Worm (Caenorhabditis elegans) whole organism, L4 larva: ENCODE measurements around the gene C50E3.5.

Source experiments
- F26F4.8 ChIP-seq: fragments of 200-800 bp; sonication (Bioruptor generic); conservative IDR thresholded peaks from 2 replicates; pipeline ENCODE4 v1.3.6; 2022; ENCODE audit warnings: missing genetic modification characterization, missing compliant biosample characterization
- F44E2.7 ChIP-seq: fragments of 200-800 bp; sonication (Bioruptor generic); IDR thresholded peaks from 2 replicates; pipeline ENCODE4 v2.1.2; 2022; ENCODE audit warnings: missing genetic modification characterization, missing compliant biosample characterization
- T26A8.4 ChIP-seq: fragments of 200-800 bp; sonication (Bioruptor generic); IDR thresholded peaks from 2 replicates; pipeline ENCODE4 v1.3.6; 2022; ENCODE audit warnings: missing genetic modification characterization, missing compliant biosample characterization
- Y105C5A.15 ChIP-seq: fragments of 200-800 bp; sonication (Bioruptor generic); IDR thresholded peaks from 2 replicates; pipeline ENCODE4 v1.3.6; 2022; ENCODE audit warnings: missing genetic modification characterization, missing compliant biosample characterization
- ZK337.2 ChIP-seq: fragments of 200-800 bp; sonication (Bioruptor generic); IDR thresholded peaks from 2 replicates; pipeline ENCODE4 v1.3.6; 2022; ENCODE audit warnings: missing genetic modification reagents, missing genetic modification characterization, missing compliant biosample characterization
- aly-2 ChIP-seq: sonication (generic microtip); optimal IDR thresholded peaks from 2 replicates; lab custom pipeline; 2018; ENCODE audit warnings: missing biosample characterization, missing genetic modification characterization
- ama-1 ChIP-seq: fragments of 150-350 bp; optimal IDR thresholded peaks from 2 replicates; lab custom pipeline; 2014; ENCODE audit warnings: inconsistent platforms, mixed read lengths
- arid-1 ChIP-seq: fragments of 200-800 bp; sonication (Bioruptor generic); conservative IDR thresholded peaks from 2 replicates; pipeline ENCODE4 v1.3.6; 2022; ENCODE audit warnings: missing genetic modification reagents, missing genetic modification characterization, missing compliant biosample characterization
- ceh-20 ChIP-seq: fragments of 200-800 bp; sonication (Bioruptor generic); IDR thresholded peaks from 2 replicates; pipeline ENCODE4 v1.3.6; 2022; ENCODE audit warnings: missing genetic modification reagents, missing genetic modification characterization, missing compliant biosample characterization
- ceh-28 ChIP-seq: fragments of 150-350 bp; optimal IDR thresholded peaks from 2 replicates; lab custom pipeline; 2014; ENCODE audit warnings: missing biosample characterization, missing genetic modification reagents, missing genetic modification characterization
- ceh-44 ChIP-seq: fragments of 200-800 bp; sonication (Bioruptor generic); IDR thresholded peaks from 2 replicates; pipeline ENCODE4 v1.3.6; 2022; ENCODE audit warnings: missing genetic modification reagents, missing genetic modification characterization, missing compliant biosample characterization
- ceh-82 ChIP-seq: sonication (generic microtip); optimal IDR thresholded peaks from 2 replicates; lab custom pipeline; 2017; ENCODE audit warnings: missing biosample characterization, missing genetic modification characterization
- cey-2 ChIP-seq: sonication (generic microtip); optimal IDR thresholded peaks from 3 replicates; lab custom pipeline; 2017; ENCODE audit warnings: missing genetic modification characterization, mild to moderate bottlenecking, missing compliant biosample characterization, antibody characterized with exemption, borderline replicate concordance; ENCODE audit not compliant: insufficient read depth
- ctbp-1 ChIP-seq: fragments of 200-800 bp; sonication (Bioruptor generic); IDR thresholded peaks from 2 replicates; pipeline ENCODE4 v1.3.6; 2022; ENCODE audit warnings: missing genetic modification reagents, missing genetic modification characterization, missing compliant biosample characterization
- dmd-6 ChIP-seq: fragments of 200-800 bp; sonication (Bioruptor generic); IDR thresholded peaks from 2 replicates; pipeline ENCODE4 v1.3.6; 2022; ENCODE audit warnings: missing genetic modification reagents, missing genetic modification characterization, missing compliant biosample characterization
- duxl-1 ChIP-seq: sonication (generic microtip); optimal IDR thresholded peaks from 2 replicates; lab custom pipeline; 2016; ENCODE audit warnings: mild to moderate bottlenecking, missing genetic modification characterization, moderate library complexity, missing compliant biosample characterization; ENCODE audit not compliant: poor library complexity
- egl-27 ChIP-seq: sonication (generic microtip); optimal IDR thresholded peaks from 3 replicates; lab custom pipeline; 2017; ENCODE audit warnings: missing biosample characterization, missing genetic modification reagents, missing genetic modification characterization
- fos-1 ChIP-seq: fragments of 150-350 bp; optimal IDR thresholded peaks from 2 replicates; lab custom pipeline; 2014; ENCODE audit warnings: missing biosample characterization, missing genetic modification characterization
- hif-1 ChIP-seq, 2 experiments: sonication (generic microtip); optimal IDR thresholded peaks; 2 replicates each; lab custom pipeline; 2016 to 2017; ENCODE audit warnings: missing compliant biosample characterization in 2 of 2, missing genetic modification characterization in 2 of 2, missing genetic modification reagents in 2 of 2, missing genotype in 2 of 2, mild to moderate bottlenecking in 1 of 2
- hlh-11 ChIP-seq: fragments of 200-800 bp; sonication (Bioruptor generic); optimal IDR thresholded peaks from 2 replicates; lab custom pipeline; 2018; ENCODE audit warnings: mild to moderate bottlenecking, missing genetic modification characterization, missing compliant biosample characterization
- hlh-30 ChIP-seq: sonication (generic microtip); optimal IDR thresholded peaks from 2 replicates; lab custom pipeline; 2017; ENCODE audit warnings: antibody characterized with exemption, mild to moderate bottlenecking, missing genetic modification characterization, missing compliant biosample characterization; ENCODE audit not compliant: insufficient read depth
- jun-1 ChIP-seq: fragments of 150-350 bp; optimal IDR thresholded peaks from 2 replicates; lab custom pipeline; 2014; ENCODE audit warnings: missing biosample characterization, missing genetic modification reagents, missing genetic modification characterization
- lim-7 ChIP-seq: fragments of 200-800 bp; sonication (Bioruptor generic); IDR thresholded peaks from 2 replicates; pipeline ENCODE4 v1.3.6; 2022; ENCODE audit warnings: missing genetic modification characterization, missing compliant biosample characterization
- lin-39 ChIP-seq: fragments of 150-350 bp; optimal IDR thresholded peaks from 2 replicates; lab custom pipeline; 2014; ENCODE audit warnings: missing biosample characterization, missing genetic modification reagents, missing genetic modification characterization
- lir-3 ChIP-seq: sonication (generic microtip); optimal IDR thresholded peaks from 2 replicates; lab custom pipeline; 2016; ENCODE audit warnings: mild to moderate bottlenecking, missing genetic modification characterization, missing compliant biosample characterization
- lsy-2 ChIP-seq, 2 experiments: fragments of 150-350 bp in 1 of 2; sonication (generic microtip) in 1 of 2; optimal IDR thresholded peaks; 2 replicates each; lab custom pipeline; 2014 to 2017; ENCODE audit warnings: missing biosample characterization in 2 of 2, missing genetic modification characterization in 2 of 2
- madf-5 ChIP-seq, 2 experiments: fragments of 200-800 bp; sonication (Bioruptor generic); IDR thresholded peaks; 2 replicates each; pipeline ENCODE4 v1.3.6; 2022; ENCODE audit warnings: missing compliant biosample characterization in 2 of 2, missing genetic modification characterization in 2 of 2
- mdt-29 ChIP-seq: fragments of 200-800 bp; sonication (Bioruptor generic); IDR thresholded peaks from 2 replicates; pipeline ENCODE4 v1.3.6; 2022; ENCODE audit warnings: missing genetic modification reagents, missing genetic modification characterization, missing compliant biosample characterization
- mxl-2 ChIP-seq: fragments of 200-800 bp; sonication (Bioruptor generic); conservative IDR thresholded peaks from 2 replicates; pipeline ENCODE4 v1.3.6; 2022; ENCODE audit warnings: missing genetic modification reagents, missing genetic modification characterization, missing compliant biosample characterization
- nhr-10 ChIP-seq: fragments of 150-350 bp; optimal IDR thresholded peaks from 2 replicates; lab custom pipeline; 2014; ENCODE audit warnings: missing biosample characterization, missing genetic modification characterization
- nhr-111 ChIP-seq: fragments of 200-800 bp; sonication (Bioruptor generic); optimal IDR thresholded peaks from 2 replicates; lab custom pipeline; 2018; ENCODE audit warnings: mild to moderate bottlenecking, missing genetic modification characterization, missing compliant biosample characterization
- nhr-237 ChIP-seq: sonication (generic microtip); optimal IDR thresholded peaks from 2 replicates; lab custom pipeline; 2017; ENCODE audit warnings: missing biosample characterization, missing genetic modification characterization
- nhr-28 ChIP-seq: fragments of 150-350 bp; optimal IDR thresholded peaks from 2 replicates; lab custom pipeline; 2014; ENCODE audit warnings: missing biosample characterization, missing genetic modification characterization
- rbr-2 ChIP-seq: sonication (generic microtip); optimal IDR thresholded peaks from 2 replicates; lab custom pipeline; 2016; ENCODE audit warnings: missing genotype, missing genetic modification characterization, missing compliant biosample characterization
- set-16 ChIP-seq: fragments of 200-800 bp; sonication (Bioruptor generic); IDR thresholded peaks from 2 replicates; pipeline ENCODE4 v1.3.6; 2022; ENCODE audit warnings: missing genetic modification reagents, missing genetic modification characterization, missing compliant biosample characterization
- skn-1 ChIP-seq: fragments of 150-350 bp; optimal IDR thresholded peaks from 2 replicates; lab custom pipeline; 2014; ENCODE audit warnings: missing biosample characterization, missing genetic modification characterization
- unc-130 ChIP-seq: sonication (generic microtip); optimal IDR thresholded peaks from 2 replicates; lab custom pipeline; 2016; ENCODE audit warnings: missing genetic modification reagents, missing genetic modification characterization, missing compliant biosample characterization
- unc-62 ChIP-seq, 3 experiments: fragments of 150-350 bp in 1 of 3; sonication (generic microtip); optimal IDR thresholded peaks in 2 of 3; peaks in 1 of 3; 1 replicate in 1 of 3; 2 replicates in 2 of 3; lab custom pipeline; 2014 to 2017; ENCODE audit warnings: missing biosample characterization in 3 of 3, missing genetic modification characterization in 3 of 3, missing genetic modification reagents in 3 of 3, missing genotype in 1 of 3
- ztf-11 ChIP-seq: fragments of 150-350 bp; optimal IDR thresholded peaks from 2 replicates; lab custom pipeline; 2014; ENCODE audit warnings: missing biosample characterization, missing genetic modification characterization
- ztf-7 ChIP-seq: fragments of 150-350 bp; optimal IDR thresholded peaks from 2 replicates; lab custom pipeline; 2014; ENCODE audit warnings: missing biosample characterization, missing genetic modification characterization

Gene C50E3.5

DNA sequence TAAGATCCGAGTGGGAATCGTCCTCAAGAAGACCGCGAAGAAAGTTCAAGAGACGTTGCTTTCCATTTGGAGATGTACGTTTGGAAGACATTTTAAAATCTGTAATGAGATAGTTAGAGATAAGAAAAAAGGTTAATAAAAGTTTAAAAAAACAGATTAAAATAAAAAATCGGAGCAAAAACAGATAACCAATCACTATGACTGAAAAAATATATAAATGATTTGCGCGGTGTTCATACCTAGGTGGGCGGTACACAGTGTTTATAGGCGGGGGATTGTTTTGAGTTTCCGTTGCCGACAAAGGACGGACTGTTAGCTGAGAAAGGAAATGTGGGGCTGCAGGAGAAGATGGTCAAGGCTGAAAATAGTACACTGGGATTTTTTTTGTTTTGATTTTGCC is 29.1 kb upstream of the C50E3.5 start, which contains the start of gene ets-7 (continued):
- no peak for TF ChIP-seq ctbp-1 (GFP tag; lab: Robert Waterston, UW)

DNA sequence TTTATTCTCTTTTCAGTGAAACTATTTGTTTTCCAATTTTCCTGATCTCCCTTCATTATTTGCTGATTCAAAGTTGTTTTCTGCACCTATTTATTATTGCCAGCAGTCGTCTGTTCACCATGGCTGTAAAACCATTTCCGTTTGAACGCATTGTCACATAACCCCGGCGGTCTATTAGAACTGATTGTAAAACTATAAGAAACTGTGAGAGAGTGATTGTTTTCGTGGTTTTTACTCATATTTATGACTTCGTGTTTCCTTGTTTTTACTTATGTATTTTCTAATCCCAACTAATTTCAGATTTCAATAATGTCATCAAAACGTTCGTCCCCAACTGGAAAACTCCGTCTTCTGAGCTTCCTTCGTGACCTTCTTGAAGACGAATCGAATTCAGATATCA is 24.8 kb upstream of the C50E3.5 start, which contains the start of gene F19F10.1:
TSS of gene F19F10.1 (plus strand) at position 301 of the 400 bp plus-strand sequence.
- no peak for TF ChIP-seq ceh-28 (tag; lab: Kevin White, UChicago)
- no peak for TF ChIP-seq arid-1 (GFP tag; lab: Robert Waterston, UW)
- TF ChIP-seq nhr-10 (tag; lab: Kevin White, UChicago) = no peak
- TF ChIP-seq egl-27 (tag; lab: Kevin White, UChicago) = no peak
- no peak for TF ChIP-seq hif-1 (tag; optimal IDR thresholded peaks at IDR 0.05; lab: Kevin White, UChicago)
- no peak for TF ChIP-seq hlh-30
- no peak for TF ChIP-seq lim-7 (GFP tag; lab: Robert Waterston, UW)
- no peak for TF ChIP-seq lin-39 (tag; lab: Kevin White, UChicago)
- no peak for TF ChIP-seq unc-130 (GFP tag; lab: Kevin White, UChicago)
- TF ChIP-seq duxl-1 (tag; lab: Kevin White, UChicago) = no peak

DNA sequence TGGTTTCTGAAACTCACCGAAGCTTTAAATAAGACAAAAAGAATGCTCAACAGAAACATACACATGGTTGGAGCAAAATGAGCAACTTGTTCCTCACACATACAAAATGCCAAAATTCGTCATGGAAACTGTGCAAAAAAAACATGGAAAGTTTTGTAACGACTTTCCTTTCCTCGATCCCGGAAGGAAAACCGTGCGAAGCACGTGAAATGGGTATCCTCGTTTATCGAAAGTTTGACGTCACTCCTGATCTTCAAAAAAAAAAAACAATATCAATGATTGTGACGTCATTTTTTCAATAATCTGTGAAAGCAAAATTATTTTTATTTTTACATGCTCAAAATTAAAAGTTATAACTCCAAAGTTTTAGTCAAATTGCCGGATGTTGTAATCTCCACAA is 17.5 kb upstream of the C50E3.5 start, which contains the start of gene clec-212:
TSS of gene clec-212 (minus strand) at position 101 of the 400 bp plus-strand sequence.
- TF ChIP-seq ztf-11 (tag; lab: Kevin White, UChicago) = no peak
- TF ChIP-seq mdt-29 (GFP tag; lab: Robert Waterston, UW) = no peak
- TF ChIP-seq ceh-82 (tag; lab: Kevin White, UChicago) = no peak
- no peak for TF ChIP-seq set-16 (GFP tag; lab: Robert Waterston, UW)
- no peak for TF ChIP-seq hlh-30
- no peak for TF ChIP-seq cey-2 (tag; lab: Kevin White, UChicago)
- no peak for TF ChIP-seq fos-1
- TF ChIP-seq arid-1 (GFP tag; lab: Robert Waterston, UW) = no peak
- no peak for TF ChIP-seq nhr-237
- TF ChIP-seq ceh-44 (GFP tag; lab: Robert Waterston, UW) = no peak
- TF ChIP-seq ztf-7 (tag; lab: Kevin White, UChicago) = no peak
- no peak for TF ChIP-seq nhr-28 (tag; lab: Kevin White, UChicago)
- no peak for TF ChIP-seq jun-1 (tag; lab: Kevin White, UChicago)
- no peak for TF ChIP-seq skn-1 (tag; lab: Kevin White, UChicago)
- TF ChIP-seq lsy-2 (tag; optimal IDR thresholded peaks at IDR 0.05; lab: Kevin White, UChicago) = no peak
- TF ChIP-seq dmd-6 = no peak
- TF ChIP-seq T26A8.4 (GFP tag; lab: Robert Waterston, UW) = no peak
- no peak for TF ChIP-seq rbr-2 (tag; lab: Kevin White, UChicago)
- no peak for TF ChIP-seq duxl-1 (tag; lab: Kevin White, UChicago)

DNA sequence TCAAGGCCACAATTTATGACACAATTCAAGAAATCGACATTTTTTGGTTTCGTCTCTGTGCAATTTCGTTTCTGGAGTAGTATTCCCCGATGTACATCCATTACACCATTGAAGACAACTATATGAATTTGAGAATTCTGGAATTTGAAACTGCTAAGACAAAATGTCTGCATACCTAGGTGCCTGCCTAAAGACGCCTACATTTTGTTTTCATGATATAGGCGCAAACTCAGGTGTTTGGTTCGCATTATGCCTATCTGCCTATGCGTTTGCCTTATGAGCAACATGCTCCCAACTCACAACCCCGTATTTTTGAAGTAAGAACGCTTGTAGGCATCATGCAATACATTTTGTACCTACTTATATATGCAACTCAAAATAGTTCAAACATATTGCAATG is 16.8 kb upstream of the C50E3.5 start, which contains the start of gene F19F10.14:
TSS of gene F19F10.14 (minus strand) at position 101 of the 400 bp plus-strand sequence.
- TF ChIP-seq ceh-28 (tag; lab: Kevin White, UChicago) (no peak), madf-5 (GFP tag; IDR thresholded peaks at IDR 0.05; lab: Robert Waterston, UW) (no peak), F26F4.8 (GFP tag; lab: Robert Waterston, UW) (no peak), ZK337.2 (GFP tag; lab: Robert Waterston, UW) (no peak), ama-1 (lab: Kevin White, UChicago) (no peak), unc-62 (GFP tag; optimal IDR thresholded peaks at IDR 0.05 in 1 of 2; lab: Kevin White, UChicago) (no peak), unc-62 (tag; optimal IDR thresholded peaks at IDR 0.05; lab: Kevin White, UChicago) (no peak), ceh-20 (no peak), nhr-111 (GFP tag; lab: Kevin White, UChicago) (no peak), mxl-2 (GFP tag; lab: Robert Waterston, UW) (no peak), hlh-11 (tag; lab: Kevin White, UChicago) (no peak), Y105C5A.15 (GFP tag; lab: Robert Waterston, UW) (no peak), arid-1 (GFP tag; lab: Robert Waterston, UW) (no peak), F44E2.7 (no peak), aly-2 (tag; lab: Kevin White, UChicago) (no peak), lir-3 (tag; lab: Kevin White, UChicago) (no peak)
